Fruit fly (Drosophila melanogaster) whole organism, embryonic: ENCODE measurements around the gene msb1l.

Experiments used
- B-H2 ChIP-seq: fragments of 200-800 bp; sonication (Bioruptor generic); optimal IDR thresholded peaks from 2 replicates; lab custom pipeline; 2018; ENCODE audit warnings: missing biosample characterization, mild to moderate bottlenecking, missing genetic modification characterization
- BEAF-32 ChIP-seq: fragments of 200-800 bp; sonication (Bioruptor generic); optimal IDR thresholded peaks from 3 replicates; lab custom pipeline; 2017; ENCODE audit warnings: missing biosample characterization, missing genetic modification characterization, mild to moderate bottlenecking, moderate library complexity, missing genetic modification reagents
- CG11085 ChIP-seq: fragments of 200-800 bp; sonication (Bioruptor generic); IDR thresholded peaks from 2 replicates; pipeline ENCODE4 v1.3.6; 2022; ENCODE audit warnings: missing biosample characterization, missing genetic modification characterization
- CG11695 ChIP-seq: fragments of 200-800 bp; sonication (Bioruptor generic); IDR thresholded peaks from 3 replicates; pipeline ENCODE4 v1.3.6; 2022; ENCODE audit warnings: missing biosample characterization, missing genetic modification characterization
- CG12769 ChIP-seq: fragments of 200-800 bp; sonication (Bioruptor generic); optimal IDR thresholded peaks from 2 replicates; lab custom pipeline; 2019; ENCODE audit warnings: missing biosample characterization, mild to moderate bottlenecking, missing genetic modification characterization, moderate library complexity
- CG15479 ChIP-seq: fragments of 200-800 bp; sonication (Bioruptor generic); optimal IDR thresholded peaks from 3 replicates; lab custom pipeline; 2019; ENCODE audit warnings: missing biosample characterization, mild to moderate bottlenecking, missing genetic modification characterization, moderate library complexity
- CG16779 ChIP-seq: fragments of 200-800 bp; sonication (Bioruptor generic); IDR thresholded peaks from 2 replicates; pipeline ENCODE4 v1.3.6; 2022; ENCODE audit warnings: missing biosample characterization, missing genetic modification characterization
- CG17361 ChIP-seq: fragments of 200-800 bp; sonication (Bioruptor generic); IDR thresholded peaks from 3 replicates; pipeline ENCODE4 v1.3.6; 2022; ENCODE audit warnings: missing biosample characterization, missing genetic modification characterization
- CG17829 ChIP-seq: fragments of 200-800 bp; optimal IDR thresholded peaks from 2 replicates; lab custom pipeline; 2019; ENCODE audit warnings: missing biosample characterization, mild to moderate bottlenecking, missing genetic modification characterization, moderate library complexity
- CG2120 ChIP-seq: fragments of 200-800 bp; sonication (Bioruptor generic); optimal IDR thresholded peaks from 3 replicates; lab custom pipeline; 2016; ENCODE audit warnings: missing biosample characterization, missing genetic modification characterization
- CG5245 ChIP-seq: fragments of 200-800 bp; sonication (Bioruptor generic); optimal IDR thresholded peaks from 3 replicates; lab custom pipeline; 2016; ENCODE audit warnings: missing biosample characterization, missing genetic modification characterization
- CG6854 ChIP-seq: fragments of 200-800 bp; sonication (Bioruptor generic); optimal IDR thresholded peaks from 3 replicates; lab custom pipeline; 2017; ENCODE audit warnings: missing biosample characterization, mild to moderate bottlenecking, missing genetic modification characterization
- CG7928 ChIP-seq: fragments of 200-800 bp; sonication (Bioruptor generic); optimal IDR thresholded peaks from 2 replicates; lab custom pipeline; 2017; ENCODE audit warnings: missing biosample characterization, mild to moderate bottlenecking, missing genetic modification characterization
- CG7987 ChIP-seq: fragments of 200-800 bp; sonication (Bioruptor generic); optimal IDR thresholded peaks from 2 replicates; lab custom pipeline; 2018; ENCODE audit warnings: missing biosample characterization, mild to moderate bottlenecking, missing genetic modification characterization, moderate library complexity
- CG8089 ChIP-seq: fragments of 200-800 bp; sonication (Bioruptor generic); optimal IDR thresholded peaks from 3 replicates; lab custom pipeline; 2016; ENCODE audit warnings: missing biosample characterization, missing genetic modification characterization
- Camta ChIP-seq: fragments of 200-800 bp; sonication (Bioruptor generic); optimal IDR thresholded peaks from 2 replicates; lab custom pipeline; 2016; ENCODE audit warnings: missing biosample characterization, missing genetic modification characterization
- Dek ChIP-seq: fragments of 200-800 bp; sonication (Bioruptor generic); optimal IDR thresholded peaks from 3 replicates; lab custom pipeline; 2019; ENCODE audit warnings: missing biosample characterization, mild to moderate bottlenecking, missing genetic modification characterization, moderate library complexity
- Doc3 ChIP-seq: fragments of 200-800 bp; sonication (Bioruptor generic); IDR thresholded peaks from 3 replicates; pipeline ENCODE4 v1.3.6; 2022; ENCODE audit warnings: missing biosample characterization, missing genetic modification characterization; ENCODE audit not compliant: partially characterized antibody
- Dref ChIP-seq: fragments of 200-800 bp; sonication (Bioruptor generic); IDR thresholded peaks from 2 replicates; pipeline ENCODE4 v1.3.6; 2022; ENCODE audit warnings: missing biosample characterization, missing genetic modification characterization
- Drgx ChIP-seq: fragments of 200-800 bp; sonication (Bioruptor generic); IDR thresholded peaks from 2 replicates; pipeline ENCODE4 v1.3.6; 2022; ENCODE audit warnings: missing biosample characterization, missing genetic modification characterization
- Fer2 ChIP-seq: fragments of 200-800 bp; sonication (Bioruptor generic); optimal IDR thresholded peaks from 2 replicates; lab custom pipeline; 2018; ENCODE audit warnings: missing biosample characterization, mild to moderate bottlenecking, missing genetic modification characterization, moderate library complexity
- Hr3 ChIP-seq: fragments of 200-800 bp; sonication (Bioruptor generic); optimal IDR thresholded peaks from 3 replicates; lab custom pipeline; 2016; ENCODE audit warnings: missing biosample characterization, missing genetic modification characterization
- Hsf ChIP-seq: fragments of 200-800 bp; sonication (Bioruptor generic); optimal IDR thresholded peaks from 3 replicates; lab custom pipeline; 2016; ENCODE audit warnings: missing biosample characterization, missing genetic modification characterization
- MTF-1 ChIP-seq: fragments of 200-800 bp; sonication (Bioruptor generic); optimal IDR thresholded peaks from 2 replicates; lab custom pipeline; 2018; ENCODE audit warnings: missing biosample characterization, mild to moderate bottlenecking, missing genetic modification characterization, borderline replicate concordance
- Mad ChIP-seq: fragments of 200-800 bp; sonication (Bioruptor generic); optimal IDR thresholded peaks from 2 replicates; lab custom pipeline; 2016; ENCODE audit warnings: missing biosample characterization, missing genetic modification characterization
- NK7.1 ChIP-seq: fragments of 200-800 bp; sonication (Bioruptor generic); optimal IDR thresholded peaks from 3 replicates; lab custom pipeline; 2016; ENCODE audit warnings: missing biosample characterization, missing genetic modification characterization
- Sry-β ChIP-seq: fragments of 200-800 bp; sonication (Bioruptor generic); optimal IDR thresholded peaks from 2 replicates; lab custom pipeline; 2018; ENCODE audit warnings: missing biosample characterization, mild to moderate bottlenecking, missing genetic modification characterization, moderate library complexity
- Vsx1 ChIP-seq: fragments of 200-800 bp; sonication (Bioruptor generic); optimal IDR thresholded peaks from 2 replicates; lab custom pipeline; 2017; ENCODE audit warnings: missing biosample characterization, mild to moderate bottlenecking, missing genetic modification characterization, missing genetic modification reagents
- aop ChIP-seq: fragments of 200-800 bp; sonication (Bioruptor generic); IDR thresholded peaks from 2 replicates; pipeline ENCODE4 v1.3.6; 2022; ENCODE audit warnings: missing biosample characterization, missing genetic modification characterization
- ato ChIP-seq: fragments of 200-800 bp; sonication (Bioruptor generic); IDR thresholded peaks from 2 replicates; pipeline ENCODE4 v1.3.6; 2022; ENCODE audit warnings: missing biosample characterization, missing genetic modification characterization; ENCODE audit not compliant: partially characterized antibody
- bbx ChIP-seq: fragments of 200-800 bp; sonication (Bioruptor generic); IDR thresholded peaks from 2 replicates; pipeline ENCODE4 v1.3.6; 2022; ENCODE audit warnings: missing biosample characterization, missing genetic modification characterization; ENCODE audit not compliant: partially characterized antibody
- bcd ChIP-seq: fragments of 200-800 bp; sonication (Bioruptor generic); optimal IDR thresholded peaks from 2 replicates; lab custom pipeline; 2017; ENCODE audit warnings: missing biosample characterization, mild to moderate bottlenecking, missing genetic modification characterization
- bsh ChIP-seq, 2 experiments: fragments of 200-800 bp; sonication (Bioruptor generic); optimal IDR thresholded peaks; 2 replicates each; lab custom pipeline; 2017 to 2018; ENCODE audit warnings: mild to moderate bottlenecking in 2 of 2, missing biosample characterization in 2 of 2, missing genetic modification characterization in 2 of 2, moderate library complexity in 1 of 2
- ci ChIP-seq: fragments of 200-800 bp; sonication (Bioruptor generic); IDR thresholded peaks from 3 replicates; pipeline ENCODE4 v1.3.6; 2022; ENCODE audit warnings: missing biosample characterization, missing genetic modification characterization
- crp ChIP-seq, 2 experiments: fragments of 200-800 bp; sonication (Bioruptor generic); optimal IDR thresholded peaks; 2 replicates in 1 of 2; 3 replicates in 1 of 2; lab custom pipeline; 2017; ENCODE audit warnings: missing biosample characterization in 2 of 2, missing genetic modification characterization in 2 of 2, mild to moderate bottlenecking in 1 of 2, moderate library complexity in 1 of 2
- dan ChIP-seq: fragments of 200-800 bp; sonication (Bioruptor generic); IDR thresholded peaks from 2 replicates; pipeline ENCODE4 v1.3.6; 2022; ENCODE audit warnings: missing biosample characterization, missing genetic modification characterization
- eve ChIP-seq, 2 experiments: fragments of >200 bp; optimal IDR thresholded peaks; 2 replicates each; lab custom pipeline; 2017; ENCODE audit warnings: missing biosample characterization in 2 of 2, missing genetic modification characterization in 2 of 2
- gfzf ChIP-seq: fragments of 200-800 bp; sonication (Bioruptor generic); optimal IDR thresholded peaks from 2 replicates; lab custom pipeline; 2016; ENCODE audit warnings: missing biosample characterization, mild to moderate bottlenecking, missing genetic modification characterization, moderate library complexity
- grau ChIP-seq: fragments of 200-800 bp; optimal IDR thresholded peaks from 3 replicates; lab custom pipeline; 2019; ENCODE audit warnings: missing biosample characterization, mild to moderate bottlenecking, missing genetic modification characterization, moderate library complexity
- hkb ChIP-seq, 2 experiments: fragments of 200-800 bp in 1 of 2; fragments of >200 bp in 1 of 2; sonication (Bioruptor generic) in 1 of 2; IDR thresholded peaks in 1 of 2; optimal IDR thresholded peaks in 1 of 2; 2 replicates each; pipeline versions ENCODE4 v1.3.6 to Lab custom; 2017 to 2022; ENCODE audit warnings: missing biosample characterization in 1 of 2, missing genetic modification characterization in 1 of 2
- jing ChIP-seq: fragments of 200-800 bp; sonication (Bioruptor generic); optimal IDR thresholded peaks from 2 replicates; lab custom pipeline; 2018; ENCODE audit warnings: missing biosample characterization, mild to moderate bottlenecking, missing genetic modification characterization
- lmd ChIP-seq: fragments of 200-800 bp; sonication (Bioruptor generic); IDR thresholded peaks from 2 replicates; pipeline ENCODE4 v1.3.6; 2022; ENCODE audit warnings: missing biosample characterization, missing genetic modification characterization
- mirr ChIP-seq: fragments of 200-800 bp; sonication (Bioruptor generic); optimal IDR thresholded peaks from 3 replicates; lab custom pipeline; 2018; ENCODE audit warnings: missing biosample characterization, mild to moderate bottlenecking, missing genetic modification characterization
- nerfin-1 ChIP-seq: fragments of 200-800 bp; sonication (Bioruptor generic); optimal IDR thresholded peaks from 3 replicates; lab custom pipeline; 2019; ENCODE audit warnings: missing biosample characterization, mild to moderate bottlenecking, missing genetic modification characterization, moderate library complexity
- ranshi ChIP-seq: fragments of 200-800 bp; sonication (Bioruptor generic); IDR thresholded peaks from 2 replicates; pipeline ENCODE4 v1.3.6; 2022; ENCODE audit warnings: missing biosample characterization, missing genetic modification characterization
- sd ChIP-seq: fragments of 200-800 bp; sonication (Bioruptor generic); optimal IDR thresholded peaks from 3 replicates; lab custom pipeline; 2018; ENCODE audit warnings: missing biosample characterization, mild to moderate bottlenecking, missing genetic modification characterization, moderate library complexity
- sisA ChIP-seq: fragments of 200-800 bp; sonication (Bioruptor generic); IDR thresholded peaks from 2 replicates; pipeline ENCODE4 v1.3.6; 2022; ENCODE audit warnings: missing biosample characterization, missing genetic modification characterization
- slbo ChIP-seq: fragments of 200-800 bp; sonication (Bioruptor generic); IDR thresholded peaks from 2 replicates; pipeline ENCODE4 v1.3.6; 2022; ENCODE audit warnings: missing biosample characterization, missing genetic modification characterization
- tin ChIP-seq: fragments of 200-800 bp; sonication (Bioruptor generic); optimal IDR thresholded peaks from 3 replicates; lab custom pipeline; 2016; ENCODE audit warnings: missing biosample characterization, missing genetic modification characterization

The msb1l gene

dm6 chr2L:19533247-19533646 is 44.3 kb upstream of the msb1l start, which contains the start of gene CG33116 (continued):
- TF ChIP-seq CG7987 (peak; percentile 73), aop (no peak), sd (peak; percentile 51), Dek (tag; lab: Kevin White, UChicago) (peak; percentile 62), Fer2 (tag; lab: Kevin White, UChicago) (peak; percentile 32), Sry-β (peak; percentile 49), CG16779 (peak; percentile 87), CG17361 (GFP tag; lab: Robert Waterston, UW) (peak; percentile 84), Mad (GFP tag; lab: Kevin White, UChicago) (peak; percentile 84), Drgx (peak; percentile 77), tin (GFP tag; lab: Kevin White, UChicago) (peak; percentile 87), bbx (GFP tag; lab: Robert Waterston, UW) (peak; percentile 58), Dref (GFP tag; lab: Robert Waterston, UW) (peak; percentile 35; the same call in 1 of the 2 replicates), CG11695 (GFP tag; lab: Robert Waterston, UW) (peak; percentile 76; the same call in 2 of the 3 replicates), NK7.1 (GFP tag; lab: Kevin White, UChicago) (peak; percentile 70), crp (GFP tag; optimal IDR thresholded peaks at IDR 0.05; lab: Kevin White, UChicago) (peak in 1 of 2 experiments; percentile 77), CG11085 (GFP tag; lab: Robert Waterston, UW) (peak; percentile 71; the same call in 1 of the 2 replicates), Camta (GFP tag; lab: Kevin White, UChicago) (peak; percentile 78), CG6854 (GFP tag; lab: Kevin White, UChicago) (peak; percentile 41), BEAF-32 (peak; percentile 29), CG7928 (no peak), ranshi (GFP tag; lab: Robert Waterston, UW) (peak; percentile 77; the same call in 1 of the 2 replicates), CG2120 (GFP tag; lab: Kevin White, UChicago) (peak; percentile 91), CG15479 (GFP tag; lab: Kevin White, UChicago) (peak; percentile 41), grau (tag; lab: Kevin White, UChicago) (peak; percentile 81), CG8089 (GFP tag; lab: Kevin White, UChicago) (peak; percentile 68), Doc3 (GFP tag; lab: Robert Waterston, UW) (no peak), CG17829 (peak; percentile 86), bsh (GFP tag; optimal IDR thresholded peaks at IDR 0.05; lab: Kevin White, UChicago) (peak; percentile 66 to 80), Hr3 (GFP tag; lab: Kevin White, UChicago) (peak; percentile 82), CG12769 (tag; lab: Kevin White, UChicago) (peak; percentile 78), nerfin-1 (peak; percentile 80), eve (GFP tag; optimal IDR thresholded peaks at IDR 0.05; lab: Kevin White, UChicago) (no peak), mirr (GFP tag; lab: Kevin White, UChicago) (peak; percentile 34), bcd (GFP tag; lab: Kevin White, UChicago) (peak; percentile 85), Vsx1 (peak; percentile 38), ato (GFP tag; lab: Robert Waterston, UW) (0 out of 2 replicates have a peak, but pooled peaks have one; percentile 25), ci (GFP tag; lab: Robert Waterston, UW) (peak; percentile 92), CG5245 (GFP tag; lab: Kevin White, UChicago) (peak; percentile 76), lmd (GFP tag; lab: Robert Waterston, UW) (peak; percentile 83), MTF-1 (GFP tag; lab: Kevin White, UChicago) (peak; percentile 77), gfzf (GFP tag; lab: Kevin White, UChicago) (peak; percentile 17), B-H2 (GFP tag; lab: Kevin White, UChicago) (peak; percentile 78), dan (GFP tag; lab: Robert Waterston, UW) (no peak), jing (GFP tag; lab: Kevin White, UChicago) (peak; percentile 56), sisA (GFP tag; lab: Robert Waterston, UW) (peak; percentile 63), slbo (GFP tag; lab: Robert Waterston, UW) (peak; percentile 84), hkb (optimal IDR thresholded peaks at IDR 0.05; lab: Kevin White, UChicago) (peak; percentile 3), hkb (GFP tag; IDR thresholded peaks at IDR 0.05; lab: Robert Waterston, UW) (peak; percentile 79), Hsf (peak; percentile 87)
